Worm (Caenorhabditis elegans) whole organism, L1 larva: ENCODE measurements around the gene nep-26.
"Not testable (repeated sequence)": the region's sequence is repeated elsewhere in the genome, so short reads cannot be mapped to it uniquely, and the experiment has no call there.

Experiments used
- ama-1 ChIP-seq: fragments of 150-350 bp; optimal IDR thresholded peaks from 2 replicates; lab custom pipeline; 2014
- hlh-17 ChIP-seq: fragments of 200-800 bp; sonication (Bioruptor generic); optimal IDR thresholded peaks from 2 replicates; lab custom pipeline; 2018; ENCODE audit warnings: missing genetic modification characterization, mild to moderate bottlenecking, missing compliant biosample characterization, moderate library complexity, borderline replicate concordance
- jun-1 ChIP-seq: fragments of 150-350 bp; optimal IDR thresholded peaks from 2 replicates; lab custom pipeline; 2014; ENCODE audit warnings: missing biosample characterization, missing genetic modification reagents, missing genetic modification characterization
- nhr-237 ChIP-seq: fragments of 150-350 bp; optimal IDR thresholded peaks from 2 replicates; lab custom pipeline; 2014; ENCODE audit warnings: missing biosample characterization, missing genetic modification characterization
- nhr-28 ChIP-seq: fragments of 150-350 bp; optimal IDR thresholded peaks from 2 replicates; lab custom pipeline; 2014; ENCODE audit warnings: missing biosample characterization, missing genetic modification characterization
- nhr-84 ChIP-seq: sonication (generic microtip); optimal IDR thresholded peaks from 2 replicates; lab custom pipeline; 2017; ENCODE audit warnings: missing biosample characterization, missing genetic modification characterization
- pqm-1 ChIP-seq: sonication (generic microtip); optimal IDR thresholded peaks from 3 replicates; lab custom pipeline; 2017; ENCODE audit warnings: missing biosample characterization, missing genetic modification characterization
- rnt-1 ChIP-seq: sonication (generic microtip); optimal IDR thresholded peaks from 2 replicates; lab custom pipeline; 2016; ENCODE audit warnings: mild to moderate bottlenecking, missing genetic modification characterization, moderate library complexity, missing compliant biosample characterization
- snu-23 ChIP-seq: sonication (generic microtip); optimal IDR thresholded peaks from 2 replicates; lab custom pipeline; 2016; ENCODE audit warnings: missing genetic modification characterization, missing compliant biosample characterization
- sup-37 ChIP-seq: fragments of 200-800 bp; sonication (Bioruptor generic); optimal IDR thresholded peaks from 2 replicates; lab custom pipeline; 2018; ENCODE audit warnings: mild to moderate bottlenecking, missing genetic modification characterization, missing compliant biosample characterization
- tbx-2 ChIP-seq: sonication (generic microtip); optimal IDR thresholded peaks from 2 replicates; lab custom pipeline; 2016; ENCODE audit warnings: missing genetic modification characterization, missing compliant biosample characterization
- unc-130 ChIP-seq: fragments of 150-350 bp; optimal IDR thresholded peaks from 2 replicates; lab custom pipeline; 2017; ENCODE audit warnings: missing biosample characterization, missing genetic modification characterization, inconsistent platforms

- not testable (repeated sequence) for TF ChIP-seq pqm-1 (tag; lab: Kevin White, UChicago); sup-37 (GFP tag; lab: Kevin White, UChicago); snu-23 (GFP tag; lab: Kevin White, UChicago); ama-1; nhr-28 (tag; lab: Kevin White, UChicago); nhr-84; hlh-17 (GFP tag; lab: Kevin White, UChicago); jun-1; tbx-2; unc-130 (tag; lab: Kevin White, UChicago); nhr-237 (tag; lab: Kevin White, UChicago)
- peak; percentile 57 for TF ChIP-seq rnt-1 (tag; lab: Kevin White, UChicago)
Measured at ce11 chrII:10247594-10248283, 52.2 kb downstream of the nep-26 start, which contains the start of gene nrde-2.
